Worm (Caenorhabditis elegans) whole organism, mixed stage, embryonic: ENCODE data around the gene rilp-1.

ENCODE experiments used
- M03D4.4 ChIP-seq: sonication (generic microtip); optimal IDR thresholded peaks from 2 replicates; lab custom pipeline; 2017; ENCODE audit warnings: mild to moderate bottlenecking, missing genetic modification characterization, missing compliant biosample characterization
- bed-3 ChIP-seq: fragments of 200-800 bp; sonication (Bioruptor generic); optimal IDR thresholded peaks from 3 replicates; lab custom pipeline; 2018; ENCODE audit warnings: mild to moderate bottlenecking, missing genetic modification characterization, moderate library complexity, missing compliant biosample characterization
- blmp-1 ChIP-seq: fragments of 150-350 bp; optimal IDR thresholded peaks from 2 replicates; lab custom pipeline; 2014; ENCODE audit warnings: missing biosample characterization, missing genetic modification characterization
- ceh-39 ChIP-seq: fragments of 150-350 bp; optimal IDR thresholded peaks from 2 replicates; lab custom pipeline; 2014; ENCODE audit warnings: missing biosample characterization, missing genetic modification characterization
- ceh-43 ChIP-seq: fragments of 200-800 bp; sonication (Bioruptor generic); optimal IDR thresholded peaks from 2 replicates; lab custom pipeline; 2018; ENCODE audit warnings: mild to moderate bottlenecking, missing genetic modification characterization, moderate library complexity, missing compliant biosample characterization
- ceh-83 ChIP-seq: fragments of 200-800 bp; sonication (Bioruptor generic); optimal IDR thresholded peaks from 2 replicates; lab custom pipeline; 2018; ENCODE audit warnings: mild to moderate bottlenecking, missing genetic modification characterization, missing compliant biosample characterization
- ces-1 ChIP-seq: fragments of 150-350 bp; optimal IDR thresholded peaks from 2 replicates; lab custom pipeline; 2014; ENCODE audit warnings: missing biosample characterization, missing genetic modification reagents, missing genetic modification characterization
- cnd-1 ChIP-seq: fragments of 200-800 bp; sonication (Bioruptor generic); optimal IDR thresholded peaks from 2 replicates; lab custom pipeline; 2018; ENCODE audit warnings: mild to moderate bottlenecking, missing genetic modification characterization, missing compliant biosample characterization
- elt-1 ChIP-seq: sonication (generic microtip); optimal IDR thresholded peaks from 2 replicates; lab custom pipeline; 2017; ENCODE audit warnings: missing genetic modification characterization, mild to moderate bottlenecking, missing compliant biosample characterization, antibody characterized with exemption, moderate library complexity, borderline replicate concordance; ENCODE audit not compliant: insufficient read depth
- elt-3 ChIP-seq: fragments of 150-350 bp; optimal IDR thresholded peaks from 2 replicates; lab custom pipeline; 2014; ENCODE audit warnings: missing biosample characterization, missing genetic modification characterization
- ham-2 ChIP-seq: fragments of 200-800 bp; sonication (Bioruptor generic); optimal IDR thresholded peaks from 2 replicates; lab custom pipeline; 2018; ENCODE audit warnings: mild to moderate bottlenecking, missing genetic modification characterization, missing compliant biosample characterization
- hlh-1 ChIP-seq: fragments of 150-350 bp; optimal IDR thresholded peaks from 2 replicates; lab custom pipeline; 2014; ENCODE audit warnings: missing biosample characterization, missing genetic modification reagents, missing genetic modification characterization
- lin-13 ChIP-seq: fragments of 150-350 bp; optimal IDR thresholded peaks from 2 replicates; lab custom pipeline; 2014; ENCODE audit warnings: missing biosample characterization, missing genetic modification characterization
- lin-32 ChIP-seq: fragments of 200-800 bp; sonication (Bioruptor generic); optimal IDR thresholded peaks from 2 replicates; lab custom pipeline; 2018; ENCODE audit warnings: mild to moderate bottlenecking, missing genetic modification characterization, missing compliant biosample characterization
- lsy-2 ChIP-seq: fragments of 150-350 bp; optimal IDR thresholded peaks from 2 replicates; lab custom pipeline; 2014; ENCODE audit warnings: missing biosample characterization, missing genetic modification characterization
- mab-5 ChIP-seq: fragments of 150-350 bp; optimal IDR thresholded peaks from 2 replicates; lab custom pipeline; 2014; ENCODE audit warnings: missing biosample characterization, missing genetic modification characterization
- mep-1 ChIP-seq: fragments of 150-350 bp; optimal IDR thresholded peaks from 2 replicates; lab custom pipeline; 2017; ENCODE audit warnings: missing biosample characterization, missing genetic modification reagents, missing genetic modification characterization, inconsistent platforms
- mls-2 ChIP-seq: sonication (generic microtip); optimal IDR thresholded peaks from 2 replicates; lab custom pipeline; 2016; ENCODE audit warnings: mild to moderate bottlenecking, missing genetic modification characterization, moderate library complexity, missing compliant biosample characterization
- nhr-12 ChIP-seq: fragments of 150-350 bp; optimal IDR thresholded peaks from 2 replicates; lab custom pipeline; 2014; ENCODE audit warnings: missing biosample characterization, missing genetic modification characterization
- nhr-2 ChIP-seq: fragments of 150-350 bp; optimal IDR thresholded peaks from 2 replicates; lab custom pipeline; 2014; ENCODE audit warnings: missing biosample characterization, missing genetic modification characterization
- nhr-237 ChIP-seq: fragments of 150-350 bp; optimal IDR thresholded peaks from 2 replicates; lab custom pipeline; 2014; ENCODE audit warnings: missing biosample characterization, missing genetic modification characterization
- nhr-28 ChIP-seq: fragments of 150-350 bp; optimal IDR thresholded peaks from 2 replicates; lab custom pipeline; 2014; ENCODE audit warnings: missing biosample characterization, missing genetic modification characterization
- nhr-76 ChIP-seq: sonication (generic microtip); optimal IDR thresholded peaks from 2 replicates; lab custom pipeline; 2017; ENCODE audit warnings: missing biosample characterization, missing genetic modification characterization
- pha-4 ChIP-seq: fragments of 150-350 bp; optimal IDR thresholded peaks from 2 replicates; lab custom pipeline; 2018; ENCODE audit warnings: missing biosample characterization, missing genetic modification reagents, missing genetic modification characterization
- sem-2 ChIP-seq: fragments of 200-800 bp; sonication (Bioruptor generic); optimal IDR thresholded peaks from 2 replicates; lab custom pipeline; 2018; ENCODE audit warnings: mild to moderate bottlenecking, missing genetic modification characterization, missing compliant biosample characterization
- snpc-4 ChIP-seq: fragments of 150-350 bp; optimal IDR thresholded peaks from 2 replicates; lab custom pipeline; 2014; ENCODE audit warnings: missing biosample characterization, missing genetic modification characterization
- sptf-1 ChIP-seq: sonication (generic microtip); optimal IDR thresholded peaks from 2 replicates; lab custom pipeline; 2017; ENCODE audit warnings: mild to moderate bottlenecking, missing genetic modification characterization, moderate library complexity, missing compliant biosample characterization
- tbx-8 ChIP-seq: fragments of 200-800 bp; sonication (Bioruptor generic); optimal IDR thresholded peaks from 2 replicates; lab custom pipeline; 2018; ENCODE audit warnings: mild to moderate bottlenecking, missing genetic modification characterization, moderate library complexity, missing compliant biosample characterization
- unc-120 ChIP-seq: sonication (generic microtip); optimal IDR thresholded peaks from 2 replicates; lab custom pipeline; 2017; ENCODE audit warnings: missing genetic modification characterization, missing compliant biosample characterization; ENCODE audit not compliant: poor library complexity, severe bottlenecking
- unc-39 ChIP-seq: fragments of 150-350 bp; optimal IDR thresholded peaks from 2 replicates; lab custom pipeline; 2014; ENCODE audit warnings: missing biosample characterization, missing genetic modification characterization
- unc-62 ChIP-seq: fragments of 150-350 bp; optimal IDR thresholded peaks from 2 replicates; lab custom pipeline; 2014; ENCODE audit warnings: missing biosample characterization, missing genetic modification reagents, missing genetic modification characterization
- zip-8 ChIP-seq: fragments of 150-350 bp; optimal IDR thresholded peaks from 2 replicates; lab custom pipeline; 2014; ENCODE audit warnings: missing biosample characterization, missing genetic modification characterization
- ztf-11 ChIP-seq: fragments of 150-350 bp; optimal IDR thresholded peaks from 2 replicates; lab custom pipeline; 2014; ENCODE audit warnings: missing biosample characterization, missing genetic modification characterization

The rilp-1 gene

DNA sequence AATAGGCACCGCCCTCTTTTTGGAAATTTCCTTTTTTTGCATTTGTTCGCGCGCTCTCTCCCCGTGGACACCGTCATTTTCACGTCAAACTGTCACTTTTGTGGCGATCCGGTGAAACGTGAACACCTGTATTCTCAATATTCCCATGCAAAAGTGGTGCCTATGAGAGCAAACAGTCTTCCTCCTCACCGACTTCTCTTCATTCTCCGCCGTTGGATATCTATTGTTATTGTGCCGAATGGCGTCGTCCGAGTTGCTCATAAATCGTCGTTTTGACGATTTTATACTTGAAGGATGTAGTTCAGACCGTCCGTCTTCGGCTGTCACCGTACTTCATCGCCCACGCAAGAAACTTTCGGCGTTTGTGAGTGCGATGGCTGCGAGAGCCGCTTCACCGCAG is at the start of gene rilp-1:
Gene rilp-1 (plus strand): TSS at position 301 of the 400 bp plus-strand sequence.
- TF ChIP-seq unc-120 (tag; lab: Kevin White, UChicago) (no peak), ceh-39 (tag; lab: Kevin White, UChicago) (no peak), tbx-8 (GFP tag; lab: Kevin White, UChicago) (no peak), bed-3 (no peak), mab-5 (tag; lab: Kevin White, UChicago) (no peak), ztf-11 (tag; lab: Kevin White, UChicago) (no peak), hlh-1 (tag; lab: Kevin White, UChicago) (no peak), sptf-1 (tag; lab: Kevin White, UChicago) (no peak), zip-8 (no peak), M03D4.4 (tag; lab: Kevin White, UChicago) (no peak), sem-2 (GFP tag; lab: Kevin White, UChicago) (no peak), ces-1 (no peak), nhr-237 (no peak), lin-13 (tag; lab: Kevin White, UChicago) (no peak), blmp-1 (tag; lab: Kevin White, UChicago) (no peak), elt-1 (tag; lab: Kevin White, UChicago) (no peak), unc-39 (tag; lab: Kevin White, UChicago) (no peak)

DNA sequence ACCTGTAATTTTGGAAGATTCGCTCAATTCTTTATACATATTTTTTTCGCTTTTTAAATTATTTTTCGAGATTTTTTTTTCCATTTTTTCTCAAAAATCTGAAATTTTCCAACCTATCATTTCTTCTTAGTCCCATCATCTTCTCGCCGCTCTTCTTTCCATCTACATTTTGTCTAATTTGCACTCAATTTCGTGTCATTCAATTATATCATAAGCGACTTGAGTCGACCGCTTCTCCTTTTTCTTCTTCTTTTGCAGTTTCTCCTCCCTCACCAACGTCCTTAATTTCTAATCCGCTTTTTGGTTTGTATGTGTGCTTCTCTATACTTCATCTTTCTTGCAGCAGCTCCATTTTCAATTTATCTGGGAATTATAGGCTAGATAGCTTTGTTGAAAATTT is 47.8 kb upstream of the rilp-1 start:
- TF ChIP-seq tbx-8 (GFP tag; lab: Kevin White, UChicago), result no peak
- no peak for TF ChIP-seq nhr-28 (tag; lab: Kevin White, UChicago)
- TF ChIP-seq ceh-83, result no peak
- TF ChIP-seq lin-32 (GFP tag; lab: Kevin White, UChicago), result no peak
- TF ChIP-seq ces-1, result peak; percentile 88
- TF ChIP-seq nhr-12 (tag; lab: Kevin White, UChicago), result no peak
- no peak for TF ChIP-seq mab-5 (tag; lab: Kevin White, UChicago)

DNA sequence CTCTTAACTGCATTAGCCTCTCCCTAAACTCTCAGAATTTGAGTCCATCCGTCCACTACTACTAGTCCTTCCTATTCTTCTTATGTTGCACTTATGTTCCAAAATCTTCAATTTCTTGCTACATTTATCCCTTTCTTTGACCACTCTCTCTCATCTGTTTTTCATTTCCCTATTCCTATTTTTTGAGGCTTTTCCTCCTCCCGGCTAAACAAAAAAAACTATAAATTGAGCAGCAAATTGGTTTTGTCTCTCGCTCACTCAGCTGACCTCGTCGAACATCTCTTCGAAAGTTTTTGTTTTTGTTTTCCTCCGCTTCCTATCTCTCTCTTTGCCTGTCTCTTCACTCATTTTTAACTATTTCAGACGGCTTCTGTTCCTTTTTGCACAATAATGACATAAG is 45.6 kb upstream of the rilp-1 start, which contains the start of gene ptp-1:
Gene ptp-1 (plus strand): TSS at position 358 of the 400 bp plus-strand sequence.
- TF ChIP-seq unc-120 (tag; lab: Kevin White, UChicago), result no peak
- TF ChIP-seq nhr-2 (tag; lab: Kevin White, UChicago), result no peak
- no peak for TF ChIP-seq tbx-8 (GFP tag; lab: Kevin White, UChicago)
- TF ChIP-seq ces-1, result peak; percentile 50

DNA sequence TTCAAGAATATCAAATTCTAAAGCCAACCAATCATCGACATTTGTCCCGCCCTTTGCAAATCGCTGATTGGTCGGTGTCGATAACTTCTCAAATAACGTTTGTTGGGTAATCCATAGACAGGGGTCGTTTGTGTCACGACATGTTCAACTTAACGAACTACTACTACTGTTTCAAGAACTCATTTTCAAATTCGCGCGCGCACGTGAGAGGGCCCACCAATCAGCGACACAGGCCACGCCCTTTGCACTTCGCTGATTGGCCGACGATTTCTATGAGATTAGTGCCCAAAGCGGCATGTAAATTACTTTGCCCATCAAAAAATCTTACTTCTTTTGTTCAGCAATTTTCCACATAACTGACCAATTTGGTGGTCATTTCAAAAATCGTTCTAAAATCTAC is 41.3 kb upstream of the rilp-1 start:
- TF ChIP-seq ztf-11 (tag; lab: Kevin White, UChicago) (no peak), ceh-43 (GFP tag; lab: Kevin White, UChicago) (no peak), sem-2 (GFP tag; lab: Kevin White, UChicago) (no peak), ceh-83 (no peak), tbx-8 (GFP tag; lab: Kevin White, UChicago) (no peak), snpc-4 (tag; lab: Kevin White, UChicago) (no peak), nhr-76 (tag; lab: Kevin White, UChicago) (no peak), lin-32 (GFP tag; lab: Kevin White, UChicago) (no peak), mep-1 (tag; lab: Kevin White, UChicago) (no peak), M03D4.4 (tag; lab: Kevin White, UChicago) (no peak), ces-1 (no peak), mls-2 (tag; lab: Kevin White, UChicago) (no peak), lsy-2 (tag; lab: Kevin White, UChicago) (no peak), nhr-28 (tag; lab: Kevin White, UChicago) (no peak)

DNA sequence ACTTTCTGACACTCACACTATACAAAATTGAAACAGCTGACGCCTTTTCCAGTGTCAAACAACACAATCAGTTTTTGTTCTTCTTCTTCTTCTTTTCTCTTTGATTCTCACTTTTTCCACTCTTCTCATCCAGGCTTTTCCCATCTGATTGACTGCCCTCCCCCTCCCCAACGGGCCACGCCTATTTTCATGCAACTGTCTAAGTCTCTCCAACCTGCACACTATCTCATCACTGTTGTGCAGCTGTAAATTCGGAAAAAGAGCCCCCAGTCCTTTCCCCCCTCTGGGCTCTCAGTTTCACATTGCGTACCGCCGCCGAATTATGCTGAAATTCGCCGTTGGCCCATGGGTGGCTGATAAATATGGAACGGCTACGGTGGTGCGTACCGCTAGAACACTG is 34.7 kb upstream of the rilp-1 start:
- TF ChIP-seq hlh-1 (tag; lab: Kevin White, UChicago) (peak; percentile 86), nhr-28 (tag; lab: Kevin White, UChicago) (no peak), mls-2 (tag; lab: Kevin White, UChicago) (no peak), unc-62 (GFP tag; lab: Kevin White, UChicago) (peak; percentile 37), zip-8 (no peak), sptf-1 (tag; lab: Kevin White, UChicago) (no peak), unc-120 (tag; lab: Kevin White, UChicago) (peak; percentile 66)

DNA sequence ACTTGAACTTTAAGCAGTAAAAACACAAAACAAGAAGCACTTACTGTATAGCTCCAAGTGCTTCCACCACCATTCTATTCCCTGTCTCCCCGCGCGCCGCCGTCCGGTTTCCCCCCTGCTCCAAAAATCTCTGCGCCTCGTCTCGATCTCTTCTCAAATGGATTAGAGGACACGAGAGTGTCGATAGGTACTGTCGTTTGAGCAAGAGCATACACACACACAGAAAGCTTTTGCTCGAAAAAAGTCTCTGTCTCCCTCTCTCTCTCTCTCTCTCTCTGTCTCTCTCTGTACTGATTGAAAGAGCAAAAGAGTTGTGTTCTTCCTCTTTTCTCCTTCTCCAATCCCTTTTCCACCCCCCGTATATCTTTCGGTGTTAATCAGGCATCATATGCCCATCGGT is 30.3 kb upstream of the rilp-1 start:
- TF ChIP-seq hlh-1 (tag; lab: Kevin White, UChicago) (no peak), ham-2 (GFP tag; lab: Kevin White, UChicago) (no peak), unc-39 (tag; lab: Kevin White, UChicago) (no peak), ceh-43 (GFP tag; lab: Kevin White, UChicago) (no peak), pha-4 (no peak), cnd-1 (no peak), zip-8 (no peak), elt-3 (tag; lab: Kevin White, UChicago) (no peak), nhr-237 (no peak), sem-2 (GFP tag; lab: Kevin White, UChicago) (no peak)
